Worm (Caenorhabditis elegans) whole organism, early embryonic: Measurements from ENCODE around the gene lgx-1.

ENCODE experiments used
- ama-1 ChIP-seq: fragments of 150-350 bp; optimal IDR thresholded peaks from 2 replicates; lab custom pipeline; 2014
- ets-7 ChIP-seq: sonication (generic microtip); optimal IDR thresholded peaks from 2 replicates; lab custom pipeline; 2016; ENCODE audit warnings: missing genotype, missing genetic modification characterization, missing compliant biosample characterization
- flt-1 ChIP-seq: fragments of 200-800 bp; sonication (Bioruptor generic); IDR thresholded peaks from 2 replicates; pipeline ENCODE4 v1.3.6; 2022; ENCODE audit warnings: missing genetic modification characterization, missing compliant biosample characterization
- hnd-1 ChIP-seq: sonication (generic microtip); optimal IDR thresholded peaks from 2 replicates; lab custom pipeline; 2016; ENCODE audit warnings: missing genetic modification characterization, missing compliant biosample characterization
- sea-1 ChIP-seq: fragments of 200-800 bp; sonication (Bioruptor generic); conservative IDR thresholded peaks from 2 replicates; pipeline ENCODE4 v1.3.6; 2022; ENCODE audit warnings: missing genetic modification characterization, missing compliant biosample characterization
- tra-4 ChIP-seq: sonication (generic microtip); optimal IDR thresholded peaks from 2 replicates; lab custom pipeline; 2017; ENCODE audit warnings: missing genetic modification characterization, missing compliant biosample characterization

DNA sequence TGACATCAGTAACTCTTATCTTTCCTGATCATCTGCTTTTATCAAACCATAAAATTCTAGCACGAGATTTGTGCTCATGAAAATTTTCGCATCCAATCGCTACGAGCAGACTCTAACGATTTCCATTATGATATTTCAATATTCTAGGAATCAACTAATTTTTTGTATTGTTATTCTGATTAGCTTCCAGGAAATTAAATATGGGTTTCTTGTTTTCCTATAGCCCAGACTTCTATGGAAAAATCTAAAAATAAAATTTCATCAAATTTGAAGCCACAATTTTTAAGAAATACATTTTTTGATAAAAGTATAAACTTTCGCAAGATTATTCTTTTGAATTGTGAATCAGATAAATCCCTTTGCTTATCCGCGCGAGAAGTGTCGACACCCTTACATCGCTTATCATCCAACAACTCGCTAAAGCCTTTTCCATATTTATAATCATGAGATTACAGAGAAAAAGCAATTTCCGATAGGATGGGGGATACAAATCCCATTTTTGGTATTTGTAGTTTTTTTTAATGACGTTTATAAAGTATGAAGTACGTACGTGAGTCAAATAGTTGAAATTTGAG is 16.8 kb upstream of the lgx-1 start:
- TF ChIP-seq ama-1 (lab: Kevin White, UChicago) (no peak), sea-1 (GFP tag; lab: Robert Waterston, UW) (no peak), hnd-1 (tag; lab: Kevin White, UChicago) (no peak), flt-1 (GFP tag; lab: Robert Waterston, UW) (no peak), tra-4 (tag; lab: Kevin White, UChicago) (no peak), ets-7 (tag; lab: Kevin White, UChicago) (no peak)
